Fruit fly (Drosophila melanogaster): ENCODE data around the gene Asciz.

The Asciz gene

dm6 chr3L:3148125-3149059 is 17.7 kb downstream of the Asciz start, which contains the start of the genes Usp5 and BtbVII:
TSS of gene Usp5 (minus strand) at chr3L:3148358.
TSS of gene BtbVII (plus strand) at chr3L:3148646.
- peak; percentile 55 for TF ChIP-seq pad (GFP tag; optimal IDR thresholded peaks at IDR 0.05)
- no peak for TF ChIP-seq kay (GFP tag; ENCODE audit: borderline replicate concordance)
- no peak for TF ChIP-seq CG5204 (GFP tag; optimal IDR thresholded peaks at IDR 0.05)
- TF ChIP-seq CG1620 (GFP tag; optimal IDR thresholded peaks at IDR 0.05), result peak; percentile 85
- peak; percentile 70 for TF ChIP-seq CG11617 (GFP tag; optimal IDR thresholded peaks at IDR 0.05)
- peak; percentile 84 for TF ChIP-seq toe (GFP tag; optimal IDR thresholded peaks at IDR 0.05)
- TF ChIP-seq ovo (GFP tag; optimal IDR thresholded peaks at IDR 0.05), result peak; percentile 78
- TF ChIP-seq cic (GFP tag; optimal IDR thresholded peaks at IDR 0.05), result peak; percentile 24
- TF ChIP-seq cnc (optimal IDR thresholded peaks at IDR 0.05), result peak; percentile 80 to 92
- peak; percentile 0 for TF ChIP-seq CG33017 (tag; optimal IDR thresholded peaks at IDR 0.05)
- TF ChIP-seq Crg-1 (GFP tag; optimal IDR thresholded peaks at IDR 0.05), result peak; percentile 73
- peak; percentile 82 for TF ChIP-seq bab1 (GFP tag; optimal IDR thresholded peaks at IDR 0.05)
- TF ChIP-seq tj (GFP tag; optimal IDR thresholded peaks at IDR 0.05), result peak; percentile 43
- TF ChIP-seq CG12768 (GFP tag; optimal IDR thresholded peaks at IDR 0.05), result peak; percentile 62
- TF ChIP-seq CG7101 (tag; optimal IDR thresholded peaks at IDR 0.05), result peak; percentile 73
- TF ChIP-seq CG7045 (GFP tag; optimal IDR thresholded peaks at IDR 0.05), result peak; percentile 45
- TF ChIP-seq Hr96 (GFP tag; optimal IDR thresholded peaks at IDR 0.05), result peak; percentile 86
- peak; percentile 71 for TF ChIP-seq Mnt (GFP tag; optimal IDR thresholded peaks at IDR 0.05)
- TF ChIP-seq CG14711 (tag; optimal IDR thresholded peaks at IDR 0.05), result peak; percentile 48
- peak; percentile 56 for TF ChIP-seq Clk (GFP tag; optimal IDR thresholded peaks at IDR 0.05)

- TF ChIP-seq Crg-1 (GFP tag; optimal IDR thresholded peaks at IDR 0.05) (no peak), cic (GFP tag; optimal IDR thresholded peaks at IDR 0.05) (no peak), CG7045 (GFP tag; optimal IDR thresholded peaks at IDR 0.05) (peak; percentile 21), kay (GFP tag; ENCODE audit: borderline replicate concordance) (no peak), Mnt (GFP tag; optimal IDR thresholded peaks at IDR 0.05) (peak; percentile 57), CG7101 (tag; optimal IDR thresholded peaks at IDR 0.05) (peak; percentile 12), CG14711 (tag; optimal IDR thresholded peaks at IDR 0.05) (peak; percentile 98), Clk (GFP tag; optimal IDR thresholded peaks at IDR 0.05) (no peak), CG5204 (GFP tag; optimal IDR thresholded peaks at IDR 0.05) (no peak), pad (GFP tag; optimal IDR thresholded peaks at IDR 0.05) (no peak), cnc (optimal IDR thresholded peaks at IDR 0.05) (no peak), CG33017 (tag; optimal IDR thresholded peaks at IDR 0.05) (no peak), CG11617 (GFP tag; optimal IDR thresholded peaks at IDR 0.05) (peak; percentile 10), CG12768 (GFP tag; optimal IDR thresholded peaks at IDR 0.05) (peak; percentile 54), ovo (GFP tag; optimal IDR thresholded peaks at IDR 0.05) (no peak), bab1 (GFP tag; optimal IDR thresholded peaks at IDR 0.05) (peak; percentile 55), tj (GFP tag; optimal IDR thresholded peaks at IDR 0.05) (peak; percentile 59), Hr96 (GFP tag; optimal IDR thresholded peaks at IDR 0.05) (no peak), CG1620 (GFP tag; optimal IDR thresholded peaks at IDR 0.05) (peak; percentile 27), toe (GFP tag; optimal IDR thresholded peaks at IDR 0.05) (no peak)
These were observed 22.6 kb downstream of the Asciz start, which contains the start of the genes CG11537 and Alg2 for dm6 chr3L:3143383-3143962. TSS of gene CG11537 (minus strand) at chr3L:3143457. TSS of gene Alg2 (plus strand) at chr3L:3143808.

- TF ChIP-seq ovo (GFP tag; optimal IDR thresholded peaks at IDR 0.05) (peak; percentile 29), cic (GFP tag; optimal IDR thresholded peaks at IDR 0.05) (no peak), Crg-1 (GFP tag; optimal IDR thresholded peaks at IDR 0.05) (no peak), Mnt (GFP tag; optimal IDR thresholded peaks at IDR 0.05) (peak; percentile 52), cnc (optimal IDR thresholded peaks at IDR 0.05) (peak in 1 of 2 experiments; percentile 8)
These were observed 23.3 kb downstream of the Asciz start for dm6 chr3L:3142516-3143382.

dm6 chr3L:3141411-3141810 is 24.6 kb downstream of the Asciz start:
- TF ChIP-seq CG12768 (GFP tag; optimal IDR thresholded peaks at IDR 0.05), result no peak
- TF ChIP-seq CG11617 (GFP tag; optimal IDR thresholded peaks at IDR 0.05), result no peak
- TF ChIP-seq Crg-1 (GFP tag; optimal IDR thresholded peaks at IDR 0.05), result no peak
- TF ChIP-seq CG33017 (tag; optimal IDR thresholded peaks at IDR 0.05), result no peak
- TF ChIP-seq CG1620 (GFP tag; optimal IDR thresholded peaks at IDR 0.05), result no peak
- no peak for TF ChIP-seq pad (GFP tag; optimal IDR thresholded peaks at IDR 0.05)
- no peak for TF ChIP-seq Mnt (GFP tag; optimal IDR thresholded peaks at IDR 0.05)
- TF ChIP-seq CG14711 (tag; optimal IDR thresholded peaks at IDR 0.05), result no peak
- no peak for TF ChIP-seq bab1 (GFP tag; optimal IDR thresholded peaks at IDR 0.05)
- no peak for TF ChIP-seq Hr96 (GFP tag; optimal IDR thresholded peaks at IDR 0.05)
- TF ChIP-seq CG7101 (tag; optimal IDR thresholded peaks at IDR 0.05), result no peak
- no peak for TF ChIP-seq kay (GFP tag; ENCODE audit: borderline replicate concordance)
- TF ChIP-seq ovo (GFP tag; optimal IDR thresholded peaks at IDR 0.05), result no peak
- no peak for TF ChIP-seq tj (GFP tag; optimal IDR thresholded peaks at IDR 0.05)

dm6 chr3L:3134064-3134545 is 31.9 kb downstream of the Asciz start:
- TF ChIP-seq tj (GFP tag; optimal IDR thresholded peaks at IDR 0.05), result peak; percentile 8
- peak; percentile 9 for TF ChIP-seq cic (GFP tag; optimal IDR thresholded peaks at IDR 0.05)
- peak; percentile 16 for TF ChIP-seq CG12768 (GFP tag; optimal IDR thresholded peaks at IDR 0.05)
- no peak for TF ChIP-seq Clk (GFP tag; optimal IDR thresholded peaks at IDR 0.05)
